Fruit fly (Drosophila melanogaster) whole organism, adult: Measurements from ENCODE around the gene cysu.
A peak's percentile ranks its signal among the peaks of the same experiment; 100 is the strongest.

ENCODE experiments used
- CG11617 ChIP-seq: fragments of 200-800 bp; sonication (Bioruptor generic); optimal IDR thresholded peaks from 2 replicates; lab custom pipeline; 2017; ENCODE audit warnings: mild to moderate bottlenecking, missing biosample characterization, missing genetic modification reagents, missing genetic modification characterization
- CG12768 ChIP-seq: fragments of 200-800 bp; sonication (Bioruptor generic); optimal IDR thresholded peaks from 2 replicates; lab custom pipeline; 2017; ENCODE audit warnings: missing biosample characterization, missing genetic modification characterization, mild to moderate bottlenecking, moderate library complexity, missing genetic modification reagents
- CG14711 ChIP-seq: fragments of 200-800 bp; sonication (Bioruptor generic); optimal IDR thresholded peaks from 2 replicates; lab custom pipeline; 2018; ENCODE audit warnings: missing biosample characterization, mild to moderate bottlenecking, missing genetic modification characterization, moderate library complexity
- CG1620 ChIP-seq: fragments of 200-800 bp; sonication (Bioruptor generic); optimal IDR thresholded peaks from 2 replicates; lab custom pipeline; 2016; ENCODE audit warnings: missing biosample characterization, missing genetic modification characterization
- CG33017 ChIP-seq: fragments of 200-800 bp; sonication (Bioruptor generic); optimal IDR thresholded peaks from 2 replicates; lab custom pipeline; 2018; ENCODE audit warnings: missing biosample characterization, mild to moderate bottlenecking, missing genetic modification characterization, moderate library complexity
- CG5204 ChIP-seq: fragments of 200-800 bp; sonication (Bioruptor generic); optimal IDR thresholded peaks from 2 replicates; lab custom pipeline; 2016; ENCODE audit warnings: missing biosample characterization, missing genetic modification characterization
- CG7045 ChIP-seq: fragments of 200-800 bp; sonication (Bioruptor generic); optimal IDR thresholded peaks from 2 replicates; lab custom pipeline; 2017; ENCODE audit warnings: missing biosample characterization, mild to moderate bottlenecking, missing genetic modification characterization
- CG7101 ChIP-seq: fragments of 200-800 bp; sonication (Bioruptor generic); optimal IDR thresholded peaks from 2 replicates; lab custom pipeline; 2018; ENCODE audit warnings: missing biosample characterization, mild to moderate bottlenecking, missing genetic modification characterization, moderate library complexity
- Clk ChIP-seq: fragments of 200-800 bp; sonication (Bioruptor generic); optimal IDR thresholded peaks from 2 replicates; lab custom pipeline; 2017; ENCODE audit warnings: missing biosample characterization, missing genetic modification characterization
- Crg-1 ChIP-seq: fragments of 200-800 bp; sonication (Bioruptor generic); optimal IDR thresholded peaks from 2 replicates; lab custom pipeline; 2016; ENCODE audit warnings: missing biosample characterization, missing genetic modification characterization
- Mnt ChIP-seq: fragments of 200-800 bp; sonication (Bioruptor generic); optimal IDR thresholded peaks from 2 replicates; lab custom pipeline; 2016; ENCODE audit warnings: missing biosample characterization, mild to moderate bottlenecking, missing genetic modification characterization
- bab1 ChIP-seq: fragments of 200-800 bp; sonication (Bioruptor generic); optimal IDR thresholded peaks from 3 replicates; lab custom pipeline; 2019; ENCODE audit warnings: missing biosample characterization, mild to moderate bottlenecking, missing genetic modification characterization, moderate library complexity
- cic ChIP-seq: fragments of 200-800 bp; sonication (Bioruptor generic); optimal IDR thresholded peaks from 2 replicates; lab custom pipeline; 2017; ENCODE audit warnings: missing biosample characterization, mild to moderate bottlenecking, missing genetic modification characterization, moderate library complexity
- cnc ChIP-seq, 2 experiments: fragments of >200 bp; optimal IDR thresholded peaks; 2 replicates each; lab custom pipeline; 2017
- kay ChIP-seq: fragments of 200-800 bp; sonication (Bioruptor generic); peaks from one replicate; lab custom pipeline; 2016; ENCODE audit warnings: missing biosample characterization, missing genetic modification characterization, borderline replicate concordance
- ovo ChIP-seq: fragments of 200-800 bp; sonication (Bioruptor generic); optimal IDR thresholded peaks from 2 replicates; lab custom pipeline; 2016; ENCODE audit warnings: missing biosample characterization, missing genetic modification characterization
- pad ChIP-seq: fragments of 200-800 bp; sonication (Bioruptor generic); optimal IDR thresholded peaks from 3 replicates; lab custom pipeline; 2017; ENCODE audit warnings: missing biosample characterization, missing genetic modification characterization, mild to moderate bottlenecking, moderate library complexity, missing genetic modification reagents
- tj ChIP-seq: fragments of 200-800 bp; sonication (Bioruptor generic); optimal IDR thresholded peaks from 3 replicates; lab custom pipeline; 2017; ENCODE audit warnings: missing biosample characterization, mild to moderate bottlenecking, missing genetic modification characterization, moderate library complexity
- toe ChIP-seq: fragments of 200-800 bp; sonication (Bioruptor generic); optimal IDR thresholded peaks from 2 replicates; lab custom pipeline; 2016; ENCODE audit warnings: missing biosample characterization, missing genetic modification characterization

cysu gene

DNA sequence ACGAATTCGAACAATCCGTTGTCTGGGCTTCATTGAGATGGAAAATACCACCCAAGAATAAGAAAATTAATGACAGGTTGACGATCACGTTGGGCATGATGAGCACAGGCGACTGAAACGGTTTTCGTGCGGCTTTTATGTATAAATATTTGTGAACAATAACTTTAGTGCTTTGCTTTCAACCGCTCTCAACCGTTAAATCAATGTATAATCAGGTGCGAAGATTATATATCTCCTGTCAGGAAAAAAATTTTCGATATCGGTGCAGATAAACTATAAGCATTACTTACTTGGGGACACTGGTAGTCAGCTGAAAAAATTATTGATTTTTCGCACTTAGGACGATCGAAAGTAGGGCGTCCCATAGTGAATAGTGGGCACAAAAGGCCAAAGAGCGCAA lies 20.6 kb upstream of the cysu start, which contains the start of gene CG42823:
CG42823 (minus strand) TSS at position 101 of the 400 bp plus-strand sequence.
- TF ChIP-seq CG11617 (GFP tag; lab: Kevin White, UChicago): no peak

DNA sequence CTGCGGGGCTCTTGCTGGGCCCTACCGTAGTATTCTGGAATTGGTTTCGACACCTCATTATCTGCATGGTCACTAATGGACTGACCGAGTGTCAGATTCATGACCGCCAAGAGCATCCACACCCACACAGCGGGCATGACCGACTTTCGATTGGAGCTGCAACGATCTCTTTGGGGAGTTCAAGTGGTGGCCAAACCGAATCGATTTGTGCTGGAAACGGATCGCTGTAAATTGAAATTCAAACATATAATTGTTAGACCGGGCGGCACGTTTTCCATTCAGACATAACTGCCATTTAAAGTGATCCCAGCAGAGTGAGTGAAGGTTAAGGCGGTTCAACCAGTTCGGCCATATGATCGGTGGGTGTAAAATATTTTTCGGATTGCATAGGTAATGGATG lies 19.2 kb upstream of the cysu start, which contains the start of the genes CG42824 and CG42798:
CG42824 (minus strand) TSS at position 101 of the 400 bp plus-strand sequence.
CG42798 (plus strand) TSS at position 268 of the 400 bp plus-strand sequence.
- TF ChIP-seq CG5204 (GFP tag; lab: Kevin White, UChicago): no peak

DNA sequence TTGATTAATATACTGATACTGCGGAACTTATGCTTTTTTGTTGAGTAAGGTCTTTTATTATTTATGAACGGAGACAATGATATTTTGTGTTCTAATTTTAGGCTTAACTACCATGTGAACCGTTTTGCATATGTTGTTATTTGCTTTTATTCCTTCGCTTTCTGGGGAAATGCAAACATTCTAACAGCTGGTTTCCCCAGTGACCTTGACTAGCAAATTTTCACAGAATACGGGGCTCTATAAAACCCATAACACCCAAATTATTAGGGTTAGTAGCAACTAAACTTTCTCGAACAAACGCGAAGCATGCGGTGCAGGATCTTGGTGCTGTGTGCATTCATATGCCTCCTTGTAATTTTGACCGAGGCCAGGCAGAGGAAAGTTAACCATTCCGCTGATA lies 18.0 kb upstream of the cysu start, which contains the start of gene CG17283:
CG17283 (plus strand) TSS at position 301 of the 400 bp plus-strand sequence.
- no peak for TF ChIP-seq CG7101 (tag; lab: Kevin White, UChicago)

DNA sequence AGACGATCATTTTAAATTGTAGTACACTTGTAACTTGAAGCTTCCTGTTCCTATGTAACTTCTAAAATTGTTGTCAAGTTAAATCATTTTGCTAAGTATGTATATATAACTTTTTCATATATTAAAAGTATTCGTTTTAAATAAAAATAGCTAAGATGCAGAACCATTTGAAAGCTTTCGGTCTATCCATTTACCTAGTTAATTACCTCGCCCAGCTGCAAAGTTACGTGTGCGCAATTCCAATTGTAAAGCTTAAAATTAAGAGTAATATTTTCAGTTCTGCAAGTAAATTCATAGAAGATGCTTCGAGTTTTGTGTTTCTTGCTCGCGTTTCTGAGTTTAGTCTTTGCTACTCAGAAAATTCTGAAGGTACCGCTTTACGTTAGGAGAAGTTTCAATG lies 16.2 kb upstream of the cysu start, which contains the start of gene CG5860:
CG5860 (plus strand) TSS at position 301 of the 400 bp plus-strand sequence.
- TF ChIP-seq cnc (optimal IDR thresholded peaks at IDR 0.05; lab: Kevin White, UChicago): no peak
- no peak for TF ChIP-seq CG1620 (GFP tag; lab: Kevin White, UChicago)
- no peak for TF ChIP-seq Crg-1
- TF ChIP-seq CG14711 (tag; lab: Kevin White, UChicago): no peak
- TF ChIP-seq CG5204 (GFP tag; lab: Kevin White, UChicago): no peak
- no peak for TF ChIP-seq ovo (GFP tag; lab: Kevin White, UChicago)
- no peak for TF ChIP-seq CG33017 (tag; lab: Kevin White, UChicago)
- TF ChIP-seq bab1 (GFP tag; lab: Kevin White, UChicago): no peak
- TF ChIP-seq tj (GFP tag; lab: Kevin White, UChicago): no peak
- TF ChIP-seq CG12768 (GFP tag; lab: Kevin White, UChicago): no peak

DNA sequence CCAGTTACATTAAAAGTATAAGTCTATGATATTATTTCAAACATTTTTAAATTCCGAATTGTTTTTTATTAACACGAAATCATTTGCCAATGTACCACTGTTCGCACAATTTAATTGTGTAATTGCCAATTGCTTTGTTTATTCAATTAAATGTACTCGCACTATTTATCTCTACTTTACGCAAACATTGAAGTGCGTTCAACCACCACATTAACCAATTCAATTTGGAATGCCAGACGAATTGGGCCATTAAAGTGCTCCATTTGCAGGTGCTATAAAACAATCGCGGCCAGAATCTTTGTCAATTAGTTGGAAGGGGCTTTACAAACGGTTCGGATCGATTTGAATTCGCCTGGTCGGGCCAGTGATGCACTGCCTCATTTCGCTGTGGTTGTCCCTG lies 14.8 kb upstream of the cysu start, which contains the start of gene CG5863:
CG5863 (plus strand) TSS at position 301 of the 400 bp plus-strand sequence.
- no peak for TF ChIP-seq Clk (GFP tag; lab: Kevin White, UChicago)
- no peak for TF ChIP-seq CG11617 (GFP tag; lab: Kevin White, UChicago)
- TF ChIP-seq CG12768 (GFP tag; lab: Kevin White, UChicago): no peak

DNA sequence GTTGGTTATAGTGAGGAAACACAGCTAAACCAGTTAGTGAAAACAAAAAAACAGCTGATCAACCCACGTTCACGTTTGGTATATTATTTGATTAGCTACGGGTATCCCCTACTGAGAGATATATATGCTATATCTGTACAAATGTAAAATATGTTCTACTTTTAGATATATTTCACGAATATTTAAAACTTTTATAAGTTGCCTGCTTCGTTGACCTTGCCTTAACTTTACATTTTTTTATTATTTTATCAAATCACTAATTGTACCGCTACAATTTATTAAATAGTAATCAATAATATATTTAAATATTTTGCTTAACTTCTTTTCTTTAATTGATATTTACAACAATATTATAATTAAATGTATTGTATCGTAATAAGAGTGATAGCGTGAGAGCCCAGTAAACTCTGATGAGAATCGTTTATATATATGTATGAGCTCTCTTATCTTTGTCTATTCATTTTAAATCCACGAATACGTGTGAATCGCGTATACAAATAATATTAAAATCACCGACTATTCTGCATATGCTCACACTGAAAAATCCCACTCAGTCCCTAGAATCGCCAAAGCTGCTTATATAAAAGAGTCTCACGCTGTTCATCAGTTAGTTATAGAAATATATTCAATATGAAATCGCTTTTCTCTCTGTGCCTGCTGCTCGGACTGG lies 13.0 kb upstream of the cysu start, which contains the start of gene CG42821:
CG42821 (plus strand) TSS at position 620 of the 670 bp plus-strand sequence.
- TF ChIP-seq CG1620 (GFP tag; lab: Kevin White, UChicago) (no peak), CG7045 (GFP tag; lab: Kevin White, UChicago) (no peak), toe (no peak), CG14711 (tag; lab: Kevin White, UChicago) (peak; percentile 29), Crg-1 (no peak), Mnt (GFP tag; lab: Kevin White, UChicago) (no peak), bab1 (GFP tag; lab: Kevin White, UChicago) (peak; percentile 23), CG5204 (GFP tag; lab: Kevin White, UChicago) (no peak)

DNA sequence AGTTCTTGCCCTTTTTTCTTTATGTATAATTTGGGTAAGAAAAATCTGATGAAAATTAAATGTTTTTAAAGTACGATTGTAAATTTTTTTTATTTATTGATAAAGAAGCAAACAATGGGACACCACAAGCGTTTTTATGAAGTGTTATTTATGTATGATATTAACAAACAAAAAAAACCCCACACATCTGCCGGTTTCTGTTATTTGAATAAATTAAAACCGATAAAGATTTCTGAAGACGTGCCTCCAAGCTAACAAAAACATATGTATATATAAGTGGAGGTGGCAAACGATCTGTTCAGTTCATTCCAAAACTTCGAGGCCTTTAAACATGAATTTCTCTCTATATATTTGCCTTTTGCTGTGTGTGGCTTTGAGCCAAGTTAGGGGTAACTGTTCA lies 12.0 kb upstream of the cysu start, which contains the start of gene CG42822:
CG42822 (plus strand) TSS at position 301 of the 400 bp plus-strand sequence.
- TF ChIP-seq CG11617 (GFP tag; lab: Kevin White, UChicago) (no peak), toe (no peak), CG14711 (tag; lab: Kevin White, UChicago) (no peak), kay (GFP tag; lab: Kevin White, UChicago) (no peak), Clk (GFP tag; lab: Kevin White, UChicago) (no peak), cic (GFP tag; lab: Kevin White, UChicago) (no peak), CG12768 (GFP tag; lab: Kevin White, UChicago) (no peak), Mnt (GFP tag; lab: Kevin White, UChicago) (no peak)

DNA sequence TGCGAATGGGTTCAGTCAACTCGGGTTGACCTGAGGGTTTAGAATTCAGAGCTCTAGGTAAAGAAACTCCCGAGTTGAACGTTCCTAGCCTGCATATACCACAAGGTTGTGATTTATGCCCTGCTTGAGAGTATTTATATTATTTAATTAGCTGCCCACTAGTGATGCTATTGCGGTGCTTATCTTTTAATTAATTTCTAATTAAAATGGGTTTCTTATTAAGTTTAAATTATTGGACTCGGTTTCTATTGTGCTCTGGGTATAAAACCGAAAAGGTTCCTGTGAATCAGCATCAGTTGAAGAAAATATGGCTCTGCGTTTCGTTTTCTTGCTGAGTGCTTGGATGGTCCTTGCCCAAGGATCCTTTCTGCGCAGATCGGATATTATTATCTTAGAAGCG lies 10.1 kb upstream of the cysu start, which contains the start of gene CG5866:
CG5866 (plus strand) TSS at position 301 of the 400 bp plus-strand sequence.
- TF ChIP-seq bab1 (GFP tag; lab: Kevin White, UChicago) (no peak), CG7101 (tag; lab: Kevin White, UChicago) (no peak), CG7045 (GFP tag; lab: Kevin White, UChicago) (no peak), tj (GFP tag; lab: Kevin White, UChicago) (no peak), CG5204 (GFP tag; lab: Kevin White, UChicago) (no peak), kay (GFP tag; lab: Kevin White, UChicago) (no peak), pad (GFP tag; lab: Kevin White, UChicago) (no peak), CG1620 (GFP tag; lab: Kevin White, UChicago) (no peak), CG33017 (tag; lab: Kevin White, UChicago) (no peak), Crg-1 (no peak), Clk (GFP tag; lab: Kevin White, UChicago) (no peak)
